Worm (Caenorhabditis elegans) whole organism, young adult: ENCODE data around the gene F47B8.2.

Experiments
- B0035.1 ChIP-seq: sonication (generic microtip); optimal IDR thresholded peaks from 2 replicates; lab custom pipeline; 2016; ENCODE audit warnings: missing genetic modification characterization, mild to moderate bottlenecking, missing compliant biosample characterization, missing genotype, missing genetic modification reagents
- B0261.1 ChIP-seq: sonication (generic microtip); optimal IDR thresholded peaks from 2 replicates; lab custom pipeline; 2016; ENCODE audit warnings: mild to moderate bottlenecking, missing genetic modification characterization, moderate library complexity, missing compliant biosample characterization
- F23B12.7 ChIP-seq: sonication (generic microtip); optimal IDR thresholded peaks from 2 replicates; lab custom pipeline; 2017; ENCODE audit warnings: missing genetic modification characterization, mild to moderate bottlenecking, missing compliant biosample characterization, antibody characterized with exemption, moderate library complexity; ENCODE audit not compliant: insufficient read depth
- F33H1.4 ChIP-seq: fragments of 200-800 bp; sonication (Bioruptor generic); IDR thresholded peaks from 2 replicates; pipeline ENCODE4 v1.3.6; 2022; ENCODE audit warnings: missing genetic modification reagents, missing genetic modification characterization, missing compliant biosample characterization
- K11D2.4 ChIP-seq: fragments of 200-800 bp; sonication (Bioruptor generic); IDR thresholded peaks from 2 replicates; pipeline ENCODE4 v1.3.6; 2022; ENCODE audit warnings: missing genetic modification reagents, missing genetic modification characterization, missing compliant biosample characterization
- Y53F4B.3 ChIP-seq: fragments of 200-800 bp; sonication (Bioruptor generic); IDR thresholded peaks from 2 replicates; pipeline ENCODE4 v1.3.6; 2022; ENCODE audit warnings: missing genetic modification reagents, missing genetic modification characterization, missing compliant biosample characterization
- Y67H2A.10 ChIP-seq: fragments of 200-800 bp; sonication (Bioruptor generic); conservative IDR thresholded peaks from 2 replicates; pipeline ENCODE4 v1.3.6; 2022; ENCODE audit warnings: missing genetic modification reagents, missing genetic modification characterization, missing compliant biosample characterization
- Y79H2A.3 ChIP-seq: fragments of 200-800 bp; sonication (Bioruptor generic); conservative IDR thresholded peaks from 2 replicates; pipeline ENCODE4 v1.3.6; 2022; ENCODE audit warnings: missing genetic modification reagents, missing genetic modification characterization, missing compliant biosample characterization
- Y95B8A.8 ChIP-seq: fragments of 200-800 bp; sonication (Bioruptor generic); IDR thresholded peaks from 2 replicates; pipeline ENCODE4 v1.3.6; 2022; ENCODE audit warnings: missing genetic modification reagents, missing genetic modification characterization, missing compliant biosample characterization
- ZK185.1 ChIP-seq: sonication (generic microtip); optimal IDR thresholded peaks from 2 replicates; lab custom pipeline; 2016; ENCODE audit warnings: mild to moderate bottlenecking, missing genetic modification characterization, missing compliant biosample characterization; ENCODE audit not compliant: poor library complexity, severe bottlenecking
- akir-1 ChIP-seq: fragments of 200-800 bp; sonication (Bioruptor generic); optimal IDR thresholded peaks from 2 replicates; lab custom pipeline; 2018; ENCODE audit warnings: mild to moderate bottlenecking, missing genetic modification characterization, moderate library complexity, missing compliant biosample characterization
- athp-1 ChIP-seq: sonication (generic microtip); optimal IDR thresholded peaks from 2 replicates; lab custom pipeline; 2017; ENCODE audit warnings: mild to moderate bottlenecking, missing genetic modification characterization, missing compliant biosample characterization
- attf-5 ChIP-seq: fragments of 200-800 bp; sonication (Bioruptor generic); optimal IDR thresholded peaks from 2 replicates; lab custom pipeline; 2018; ENCODE audit warnings: mild to moderate bottlenecking, missing genetic modification characterization, missing compliant biosample characterization
- bed-1 ChIP-seq: fragments of 200-800 bp; sonication (Bioruptor generic); IDR thresholded peaks from 2 replicates; pipeline ENCODE4 v1.3.6; 2022; ENCODE audit warnings: missing genetic modification reagents, missing genetic modification characterization, missing compliant biosample characterization
- ceh-27 ChIP-seq: fragments of 200-800 bp; sonication (Bioruptor generic); optimal IDR thresholded peaks from 2 replicates; lab custom pipeline; 2018; ENCODE audit warnings: mild to moderate bottlenecking, missing genetic modification characterization, moderate library complexity, missing compliant biosample characterization
- ceh-58 ChIP-seq: fragments of 200-800 bp; sonication (Bioruptor generic); IDR thresholded peaks from 2 replicates; pipeline ENCODE4 v1.3.6; 2022; ENCODE audit warnings: missing genetic modification characterization, missing compliant biosample characterization
- ceh-91 ChIP-seq: fragments of 200-800 bp; sonication (Bioruptor generic); IDR thresholded peaks from 2 replicates; pipeline ENCODE4 v1.3.6; 2022; ENCODE audit warnings: missing genetic modification reagents, missing genetic modification characterization, missing compliant biosample characterization
- chd-7 ChIP-seq: sonication (generic microtip); optimal IDR thresholded peaks from 2 replicates; lab custom pipeline; 2016; ENCODE audit warnings: mild to moderate bottlenecking, missing genetic modification characterization, moderate library complexity, missing compliant biosample characterization
- egl-18 ChIP-seq: fragments of 200-800 bp; sonication (Bioruptor generic); IDR thresholded peaks from 2 replicates; pipeline ENCODE4 v1.3.6; 2022; ENCODE audit warnings: missing genetic modification reagents, missing genetic modification characterization, missing compliant biosample characterization
- egl-44 ChIP-seq: fragments of 200-800 bp; sonication (Bioruptor generic); IDR thresholded peaks from 2 replicates; pipeline ENCODE4 v1.3.6; 2022; ENCODE audit warnings: missing genetic modification reagents, missing genetic modification characterization, missing compliant biosample characterization
- hmg-1.2 ChIP-seq: fragments of 200-800 bp; sonication (Bioruptor generic); IDR thresholded peaks from 2 replicates; pipeline ENCODE4 v1.3.6; 2022; ENCODE audit warnings: missing genetic modification reagents, missing genetic modification characterization, missing compliant biosample characterization
- hmg-20 ChIP-seq: fragments of 200-800 bp; sonication (Bioruptor generic); IDR thresholded peaks from 2 replicates; pipeline ENCODE4 v1.3.6; 2022; ENCODE audit warnings: missing genetic modification reagents, missing genetic modification characterization, missing compliant biosample characterization
- let-607 ChIP-seq, 2 experiments: fragments of 200-800 bp in 1 of 2; sonication (Bioruptor generic) in 1 of 2; sonication (generic microtip) in 1 of 2; optimal IDR thresholded peaks; 2 replicates each; lab custom pipeline; 2016 to 2018; ENCODE audit warnings: mild to moderate bottlenecking in 2 of 2, missing compliant biosample characterization in 2 of 2, missing genetic modification characterization in 2 of 2, moderate library complexity in 2 of 2, missing genotype in 1 of 2
- lin-35 ChIP-seq, 3 experiments: fragments of 150-350 bp in 2 of 3; sonication (generic microtip) in 1 of 3; optimal IDR thresholded peaks; 2 replicates each; lab custom pipeline; 2014 to 2018; ENCODE audit warnings: missing biosample characterization in 3 of 3, missing genetic modification characterization in 3 of 3, missing genetic modification reagents in 3 of 3
- madf-10 ChIP-seq: sonication (generic microtip); optimal IDR thresholded peaks from 2 replicates; lab custom pipeline; 2016; ENCODE audit warnings: mild to moderate bottlenecking, missing genetic modification characterization, missing compliant biosample characterization
- madf-6 ChIP-seq: fragments of 200-800 bp; sonication (Bioruptor generic); IDR thresholded peaks from 2 replicates; pipeline ENCODE4 v1.3.6; 2022; ENCODE audit warnings: missing genetic modification reagents, missing genetic modification characterization, missing compliant biosample characterization
- mcd-1 ChIP-seq: fragments of 200-800 bp; sonication (Bioruptor generic); IDR thresholded peaks from 2 replicates; pipeline ENCODE4 v1.3.6; 2022; ENCODE audit warnings: missing genetic modification reagents, missing genetic modification characterization, missing compliant biosample characterization
- nhr-179 ChIP-seq: sonication (generic microtip); optimal IDR thresholded peaks from 2 replicates; lab custom pipeline; 2016; ENCODE audit warnings: mild to moderate bottlenecking, missing genetic modification characterization, missing compliant biosample characterization
- nhr-27 ChIP-seq: fragments of 200-800 bp; sonication (Bioruptor generic); optimal IDR thresholded peaks from 2 replicates; lab custom pipeline; 2018; ENCODE audit warnings: mild to moderate bottlenecking, missing genetic modification characterization, moderate library complexity, missing compliant biosample characterization
- pha-4 ChIP-seq: fragments of 150-350 bp; sonication (generic microtip); optimal IDR thresholded peaks from 2 replicates; lab custom pipeline; 2014; ENCODE audit warnings: missing biosample characterization, missing genetic modification reagents, missing genetic modification characterization
- rcor-1 ChIP-seq: fragments of 200-800 bp; sonication (Bioruptor generic); IDR thresholded peaks from 2 replicates; pipeline ENCODE4 v1.3.6; 2022; ENCODE audit warnings: missing genetic modification reagents, missing genetic modification characterization, missing compliant biosample characterization
- rpc-1 ChIP-seq, 2 experiments: fragments of 150-350 bp in 1 of 2; sonication (generic microtip) in 1 of 2; optimal IDR thresholded peaks; 2 replicates each; lab custom pipeline; 2014 to 2018; ENCODE audit warnings: missing biosample characterization in 1 of 2, missing genetic modification characterization in 1 of 2, missing genetic modification reagents in 1 of 2, missing genotype in 1 of 2
- snpc-1.1 ChIP-seq: sonication (generic microtip); optimal IDR thresholded peaks from 2 replicates; lab custom pipeline; 2017; ENCODE audit warnings: missing genetic modification characterization, mild to moderate bottlenecking, missing compliant biosample characterization, antibody characterized with exemption, moderate library complexity, missing genotype, missing genetic modification reagents; ENCODE audit not compliant: insufficient read depth
- snpc-3.4 ChIP-seq: sonication (generic microtip); optimal IDR thresholded peaks from 2 replicates; lab custom pipeline; 2017; ENCODE audit warnings: missing genetic modification characterization, mild to moderate bottlenecking, missing compliant biosample characterization, antibody characterized with exemption, moderate library complexity, missing genotype, missing genetic modification reagents
- tlf-1 ChIP-seq: fragments of 200-800 bp; sonication (Bioruptor generic); optimal IDR thresholded peaks from 2 replicates; lab custom pipeline; 2018; ENCODE audit warnings: mild to moderate bottlenecking, missing genetic modification characterization, missing compliant biosample characterization
- unc-130 ChIP-seq: sonication (generic microtip); optimal IDR thresholded peaks from 2 replicates; lab custom pipeline; 2016; ENCODE audit warnings: missing genetic modification reagents, missing genetic modification characterization, missing compliant biosample characterization
- zim-3 ChIP-seq: sonication (generic microtip); optimal IDR thresholded peaks from 2 replicates; lab custom pipeline; 2017; ENCODE audit warnings: mild to moderate bottlenecking, missing genetic modification characterization, moderate library complexity, missing compliant biosample characterization
- ztf-18 ChIP-seq: sonication (generic microtip); optimal IDR thresholded peaks from 2 replicates; lab custom pipeline; 2016; ENCODE audit warnings: missing genotype, mild to moderate bottlenecking, missing genetic modification characterization, missing compliant biosample characterization
- ztf-22 ChIP-seq: fragments of 200-800 bp; sonication (Bioruptor generic); optimal IDR thresholded peaks from 2 replicates; lab custom pipeline; 2018; ENCODE audit warnings: mild to moderate bottlenecking, missing genetic modification characterization, moderate library complexity, missing compliant biosample characterization
- ztf-26 ChIP-seq: sonication (generic microtip); optimal IDR thresholded peaks from 2 replicates; lab custom pipeline; 2017; ENCODE audit warnings: missing genetic modification characterization, missing compliant biosample characterization
- ztf-28 ChIP-seq: fragments of 200-800 bp; sonication (Bioruptor generic); IDR thresholded peaks from 2 replicates; pipeline ENCODE4 v1.3.6; 2022; ENCODE audit warnings: missing genetic modification reagents, missing genetic modification characterization, missing compliant biosample characterization

The F47B8.2 gene

ce11 chrV:14347234-14347826 is 30.9 kb upstream of the F47B8.2 start, which contains the start of gene cept-2 (continued):
- TF ChIP-seq K11D2.4 (GFP tag; lab: Robert Waterston, UW) (peak; percentile 75; the same call in 1 of the 2 replicates), attf-5 (GFP tag; lab: Kevin White, UChicago) (peak; percentile 87), let-607 (tag; optimal IDR thresholded peaks at IDR 0.05; lab: Kevin White, UChicago) (peak; percentile 76 to 81), athp-1 (peak; percentile 41), hmg-1.2 (GFP tag; lab: Robert Waterston, UW) (peak; percentile 62), Y95B8A.8 (GFP tag; lab: Robert Waterston, UW) (0 out of 2 replicates have a peak, but pooled peaks have one; percentile 31), F33H1.4 (GFP tag; lab: Robert Waterston, UW) (peak; percentile 55), unc-130 (GFP tag; lab: Kevin White, UChicago) (no peak), Y53F4B.3 (GFP tag; lab: Robert Waterston, UW) (no peak), madf-10 (tag; lab: Kevin White, UChicago) (no peak), pha-4 (tag; lab: Kevin White, UChicago) (peak; percentile 45), B0261.1 (tag; lab: Kevin White, UChicago) (peak; percentile 22), ztf-22 (GFP tag; lab: Kevin White, UChicago) (no peak), ztf-18 (peak; percentile 80), rpc-1 (optimal IDR thresholded peaks at IDR 0.05; lab: Kevin White, UChicago) (peak; percentile 39), rpc-1 (tag; optimal IDR thresholded peaks at IDR 0.05; lab: Kevin White, UChicago) (peak; percentile 2), F23B12.7 (tag; lab: Kevin White, UChicago) (no peak), mcd-1 (peak; percentile 98), hmg-20 (GFP tag; lab: Robert Waterston, UW) (0 out of 2 replicates have a peak, but pooled peaks have one; percentile 43), tlf-1 (GFP tag; lab: Kevin White, UChicago) (peak; percentile 66), nhr-179 (tag; lab: Kevin White, UChicago) (no peak), akir-1 (peak; percentile 24), ceh-91 (GFP tag; lab: Robert Waterston, UW) (0 out of 2 replicates have a peak, but pooled peaks have one; percentile 30), egl-44 (0 out of 2 replicates have a peak, but pooled peaks have one; percentile 23), madf-6 (peak; percentile 64), rcor-1 (GFP tag; lab: Robert Waterston, UW) (peak; percentile 69), snpc-1.1 (tag; lab: Kevin White, UChicago) (peak; percentile 45), snpc-3.4 (peak; percentile 80), lin-35 (GFP tag; optimal IDR thresholded peaks at IDR 0.05; lab: Kevin White, UChicago) (peak in 2 of 3 experiments; percentile 58 to 92), Y67H2A.10 (no peak), ceh-58 (GFP tag; lab: Robert Waterston, UW) (no peak), ztf-28 (GFP tag; lab: Robert Waterston, UW) (0 out of 2 replicates have a peak, but pooled peaks have one; percentile 11), bed-1 (GFP tag; lab: Robert Waterston, UW) (no peak), ZK185.1 (tag; lab: Kevin White, UChicago) (peak; percentile 95), ceh-27 (GFP tag; lab: Kevin White, UChicago) (peak; percentile 81), zim-3 (tag; lab: Kevin White, UChicago) (no peak), Y79H2A.3 (GFP tag; lab: Robert Waterston, UW) (no peak), egl-18 (GFP tag; lab: Robert Waterston, UW) (0 out of 2 replicates have a peak, but pooled peaks have one; percentile 61), B0035.1 (tag; lab: Kevin White, UChicago) (no peak), chd-7 (tag; lab: Kevin White, UChicago) (no peak), nhr-27 (tag; lab: Kevin White, UChicago) (no peak), ztf-26 (tag; lab: Kevin White, UChicago) (no peak)
